Worm (Caenorhabditis elegans) whole organism, L4 larva: ENCODE measurements around the gene aars-1.

Experiments
- aha-1 ChIP-seq: fragments of 150-350 bp; peaks from one replicate; lab custom pipeline; 2014; ENCODE audit warnings: missing biosample characterization, missing genetic modification characterization
- aly-2 ChIP-seq: sonication (generic microtip); optimal IDR thresholded peaks from 2 replicates; lab custom pipeline; 2018; ENCODE audit warnings: missing biosample characterization, missing genetic modification characterization
- ama-1 ChIP-seq: fragments of 150-350 bp; optimal IDR thresholded peaks from 2 replicates; lab custom pipeline; 2014; ENCODE audit warnings: inconsistent platforms, mixed read lengths
- ceh-28 ChIP-seq: fragments of 150-350 bp; optimal IDR thresholded peaks from 2 replicates; lab custom pipeline; 2014; ENCODE audit warnings: missing biosample characterization, missing genetic modification reagents, missing genetic modification characterization
- daf-16 ChIP-seq, 3 experiments: sonication (generic microtip); optimal IDR thresholded peaks; 2 replicates each; lab custom pipeline; 2016 to 2017; ENCODE audit warnings: missing genetic modification characterization in 3 of 3, missing genetic modification reagents in 3 of 3, mild to moderate bottlenecking in 2 of 3, missing compliant biosample characterization in 2 of 3, missing biosample characterization in 1 of 3, moderate library complexity in 1 of 3
- daf-8 ChIP-seq: fragments of 200-800 bp; sonication (Bioruptor generic); IDR thresholded peaks from 2 replicates; pipeline ENCODE4 v1.3.6; 2022; ENCODE audit warnings: missing genetic modification characterization, missing compliant biosample characterization
- dmd-6 ChIP-seq: fragments of 200-800 bp; sonication (Bioruptor generic); IDR thresholded peaks from 2 replicates; pipeline ENCODE4 v1.3.6; 2022; ENCODE audit warnings: missing genetic modification reagents, missing genetic modification characterization, missing compliant biosample characterization
- dpl-1 ChIP-seq: fragments of 150-350 bp; optimal IDR thresholded peaks from 2 replicates; lab custom pipeline; 2014; ENCODE audit warnings: missing biosample characterization, missing genetic modification reagents, missing genetic modification characterization
- dve-1 ChIP-seq: sonication (generic microtip); optimal IDR thresholded peaks from 2 replicates; lab custom pipeline; 2017; ENCODE audit warnings: antibody characterized with exemption, mild to moderate bottlenecking, missing genetic modification characterization, missing compliant biosample characterization; ENCODE audit not compliant: insufficient read depth
- egl-27 ChIP-seq: sonication (generic microtip); optimal IDR thresholded peaks from 3 replicates; lab custom pipeline; 2017; ENCODE audit warnings: missing biosample characterization, missing genetic modification reagents, missing genetic modification characterization
- fos-1 ChIP-seq: fragments of 150-350 bp; optimal IDR thresholded peaks from 2 replicates; lab custom pipeline; 2014; ENCODE audit warnings: missing biosample characterization, missing genetic modification characterization
- hlh-11 ChIP-seq: fragments of 200-800 bp; sonication (Bioruptor generic); optimal IDR thresholded peaks from 2 replicates; lab custom pipeline; 2018; ENCODE audit warnings: mild to moderate bottlenecking, missing genetic modification characterization, missing compliant biosample characterization
- hlh-30 ChIP-seq: sonication (generic microtip); optimal IDR thresholded peaks from 2 replicates; lab custom pipeline; 2017; ENCODE audit warnings: antibody characterized with exemption, mild to moderate bottlenecking, missing genetic modification characterization, missing compliant biosample characterization; ENCODE audit not compliant: insufficient read depth
- hmg-1.1 ChIP-seq: fragments of 200-800 bp; sonication (Bioruptor generic); IDR thresholded peaks from 2 replicates; pipeline ENCODE4 v1.3.6; 2022; ENCODE audit warnings: missing genetic modification reagents, missing genetic modification characterization, missing compliant biosample characterization
- jun-1 ChIP-seq: fragments of 150-350 bp; optimal IDR thresholded peaks from 2 replicates; lab custom pipeline; 2014; ENCODE audit warnings: missing biosample characterization, missing genetic modification reagents, missing genetic modification characterization
- lin-13 ChIP-seq: fragments of 150-350 bp; optimal IDR thresholded peaks from 2 replicates; lab custom pipeline; 2014; ENCODE audit warnings: missing biosample characterization, missing genetic modification reagents, missing genetic modification characterization
- lsy-2 ChIP-seq, 2 experiments: fragments of 150-350 bp in 1 of 2; sonication (generic microtip) in 1 of 2; optimal IDR thresholded peaks; 2 replicates each; lab custom pipeline; 2014 to 2017; ENCODE audit warnings: missing biosample characterization in 2 of 2, missing genetic modification characterization in 2 of 2
- mep-1 ChIP-seq: fragments of 150-350 bp; sonication (generic microtip); optimal IDR thresholded peaks from 3 replicates; lab custom pipeline; 2014; ENCODE audit warnings: missing biosample characterization, missing genetic modification characterization
- mes-2 ChIP-seq: sonication (generic microtip); optimal IDR thresholded peaks from 2 replicates; lab custom pipeline; 2016; ENCODE audit warnings: missing genotype, mild to moderate bottlenecking, missing genetic modification characterization, missing compliant biosample characterization; ENCODE audit not compliant: poor library complexity, severe bottlenecking
- nhr-102 ChIP-seq: sonication (generic microtip); optimal IDR thresholded peaks from 2 replicates; lab custom pipeline; 2016; ENCODE audit warnings: mild to moderate bottlenecking, missing genetic modification characterization, moderate library complexity, missing compliant biosample characterization
- nhr-111 ChIP-seq: fragments of 200-800 bp; sonication (Bioruptor generic); optimal IDR thresholded peaks from 2 replicates; lab custom pipeline; 2018; ENCODE audit warnings: mild to moderate bottlenecking, missing genetic modification characterization, missing compliant biosample characterization
- nhr-237 ChIP-seq: sonication (generic microtip); optimal IDR thresholded peaks from 2 replicates; lab custom pipeline; 2017; ENCODE audit warnings: missing biosample characterization, missing genetic modification characterization
- nhr-25 ChIP-seq: sonication (generic microtip); optimal IDR thresholded peaks from 2 replicates; lab custom pipeline; 2017; ENCODE audit warnings: missing genetic modification characterization, mild to moderate bottlenecking, missing compliant biosample characterization, antibody characterized with exemption, moderate library complexity, borderline replicate concordance; ENCODE audit not compliant: insufficient read depth
- nhr-28 ChIP-seq: fragments of 150-350 bp; optimal IDR thresholded peaks from 2 replicates; lab custom pipeline; 2014; ENCODE audit warnings: missing biosample characterization, missing genetic modification characterization
- nhr-48 ChIP-seq: sonication (generic microtip); optimal IDR thresholded peaks from 2 replicates; lab custom pipeline; 2016; ENCODE audit warnings: mild to moderate bottlenecking, missing genetic modification characterization, missing compliant biosample characterization
- nhr-77 ChIP-seq: fragments of 150-350 bp; optimal IDR thresholded peaks from 2 replicates; lab custom pipeline; 2014; ENCODE audit warnings: missing biosample characterization, missing genetic modification characterization
- pha-4 ChIP-seq, 2 experiments: fragments of 150-350 bp in 1 of 2; fragments of 200-800 bp in 1 of 2; sonication (Bioruptor generic) in 1 of 2; IDR thresholded peaks in 1 of 2; optimal IDR thresholded peaks in 1 of 2; 2 replicates each; pipeline versions ENCODE4 v1.3.6 to Lab custom; 2014 to 2022; ENCODE audit warnings: missing genetic modification characterization in 2 of 2, missing genetic modification reagents in 2 of 2, missing biosample characterization in 1 of 2, missing compliant biosample characterization in 1 of 2
- set-16 ChIP-seq: fragments of 200-800 bp; sonication (Bioruptor generic); IDR thresholded peaks from 2 replicates; pipeline ENCODE4 v1.3.6; 2022; ENCODE audit warnings: missing genetic modification reagents, missing genetic modification characterization, missing compliant biosample characterization
- snpc-1.2 ChIP-seq: fragments of 200-800 bp; sonication (Bioruptor generic); IDR thresholded peaks from 2 replicates; pipeline ENCODE4 v1.3.6; 2022; ENCODE audit warnings: missing genetic modification reagents, missing genetic modification characterization, missing compliant biosample characterization
- tag-97 ChIP-seq: fragments of 200-800 bp; sonication (Bioruptor generic); IDR thresholded peaks from 2 replicates; pipeline ENCODE4 v1.3.6; 2022; ENCODE audit warnings: missing genetic modification characterization, missing compliant biosample characterization
- unc-62 ChIP-seq, 3 experiments: fragments of 150-350 bp in 1 of 3; sonication (generic microtip); optimal IDR thresholded peaks in 2 of 3; peaks in 1 of 3; 1 replicate in 1 of 3; 2 replicates in 2 of 3; lab custom pipeline; 2014 to 2017; ENCODE audit warnings: missing biosample characterization in 3 of 3, missing genetic modification characterization in 3 of 3, missing genetic modification reagents in 3 of 3, missing genotype in 1 of 3

The aars-1 gene

ce11 chrII:11492843-11493242 lies 28.5 kb upstream of the aars-1 start, which contains the start of gene hacl-1:
TSS of gene hacl-1 (minus strand) at chrII:11492963.
- TF ChIP-seq nhr-25 (tag; lab: Kevin White, UChicago) = peak; percentile 1
- 0 out of 2 replicates have a peak, but pooled peaks have one; percentile 7 for TF ChIP-seq hmg-1.1 (GFP tag; lab: Robert Waterston, UW)
- peak; percentile 43 for TF ChIP-seq hlh-30
- peak; percentile 57 for TF ChIP-seq hlh-11 (tag; lab: Kevin White, UChicago)
- peak in 1 of 2 experiments; percentile 56 for TF ChIP-seq lsy-2 (tag; optimal IDR thresholded peaks at IDR 0.05; lab: Kevin White, UChicago)
- no peak for TF ChIP-seq daf-8
- no peak for TF ChIP-seq nhr-237 (tag; lab: Kevin White, UChicago)
- peak; percentile 41 for TF ChIP-seq mep-1 (tag; lab: Kevin White, UChicago)
- peak; percentile 48 for TF ChIP-seq nhr-48 (tag; lab: Kevin White, UChicago)
- no peak for TF ChIP-seq snpc-1.2 (GFP tag; lab: Robert Waterston, UW)
- TF ChIP-seq ceh-28 = no peak
- TF ChIP-seq dmd-6 (GFP tag; lab: Robert Waterston, UW) = peak; percentile 64
- peak; percentile 46 for TF ChIP-seq nhr-28 (tag; lab: Kevin White, UChicago)
- TF ChIP-seq nhr-102 (tag; lab: Kevin White, UChicago) = peak; percentile 28
- peak; percentile 59 for TF ChIP-seq aha-1 (tag; lab: Kevin White, UChicago)
- no peak for TF ChIP-seq dpl-1
- TF ChIP-seq nhr-111 (GFP tag; lab: Kevin White, UChicago) = no peak
- peak; percentile 71 for TF ChIP-seq dve-1 (tag; lab: Kevin White, UChicago)
- peak in 1 of 2 experiments; percentile 69 for TF ChIP-seq unc-62 (GFP tag; optimal IDR thresholded peaks at IDR 0.05 in 1 of 2; lab: Kevin White, UChicago)
- no peak for TF ChIP-seq unc-62 (tag; optimal IDR thresholded peaks at IDR 0.05; lab: Kevin White, UChicago)
- TF ChIP-seq mes-2 (tag; lab: Kevin White, UChicago) = peak; percentile 34
- TF ChIP-seq jun-1 = peak; percentile 35
- no peak for TF ChIP-seq fos-1 (tag; lab: Kevin White, UChicago)
- TF ChIP-seq nhr-77 (tag; lab: Kevin White, UChicago) = peak; percentile 9
- TF ChIP-seq tag-97 (GFP tag; lab: Robert Waterston, UW) = no peak
- peak; percentile 15 for TF ChIP-seq lin-13 (GFP tag; lab: Kevin White, UChicago)
- TF ChIP-seq daf-16 (GFP tag; optimal IDR thresholded peaks at IDR 0.05; lab: Kevin White, UChicago) = no peak
- peak; percentile 19 for TF ChIP-seq daf-16 (tag; optimal IDR thresholded peaks at IDR 0.05; lab: Kevin White, UChicago)

- no peak for TF ChIP-seq aly-2 (tag; lab: Kevin White, UChicago)
- no peak for TF ChIP-seq pha-4 (GFP tag; IDR thresholded peaks at IDR 0.05; lab: Robert Waterston, UW)
- no peak for TF ChIP-seq pha-4 (tag; optimal IDR thresholded peaks at IDR 0.05; lab: Kevin White, UChicago)
- TF ChIP-seq unc-62 (GFP tag; optimal IDR thresholded peaks at IDR 0.05 in 1 of 2; lab: Kevin White, UChicago) = peak in 1 of 2 experiments; percentile 21
- no peak for TF ChIP-seq unc-62 (tag; optimal IDR thresholded peaks at IDR 0.05; lab: Kevin White, UChicago)
- no peak for TF ChIP-seq set-16 (GFP tag; lab: Robert Waterston, UW)
- TF ChIP-seq, all 104 proteins: peak for 1
Observed at ce11 chrII:11487999-11488398, 23.7 kb upstream of the aars-1 start, which contains the start of gene B0334.13. TSS of gene B0334.13 (plus strand) at chrII:11488299.

ce11 chrII:11486698-11487234 lies 22.5 kb upstream of the aars-1 start, which contains the start of gene ttr-18:
TSS of gene ttr-18 (minus strand) at chrII:11486748.
- peak; percentile 12 for TF ChIP-seq dve-1 (tag; lab: Kevin White, UChicago)
- TF ChIP-seq nhr-111 (GFP tag; lab: Kevin White, UChicago) = no peak

- TF ChIP-seq ama-1 (peak; percentile 73), egl-27 (tag; lab: Kevin White, UChicago) (no peak)
- TF ChIP-seq, all 104 proteins: peak for 1
Observed at ce11 chrII:11485200-11485599, 20.9 kb upstream of the aars-1 start, which contains the start of gene twk-5. TSS of gene twk-5 (minus strand) at chrII:11485300.
